In genomic region chrIII:7499421-7499902, ce11 we compare ENCODE assay signal across 5 worm cellular contexts.
TF ChIP-seq lines count a peak whose summit lies in the region.

Gene C07H6.9, minus strand, starts transcription at chrIII:7499471.
Gene sap-140, plus strand, starts transcription at chrIII:7499738.

TF ChIP-seq in whole organism, L1 larva, 84 proteins besides CTCF, POLR2A, EP300 and RAD21 (continues in another document):
- peak; percentile 46 for TF ChIP-seq irx-1 (tag; optimal IDR thresholded peaks at IDR 0.05; lab: Kevin White, UChicago)
- TF ChIP-seq nhr-237 (tag; optimal IDR thresholded peaks at IDR 0.05; lab: Kevin White, UChicago) = peak; percentile 54
- TF ChIP-seq ceh-63 (GFP tag; optimal IDR thresholded peaks at IDR 0.05; lab: Kevin White, UChicago) = no peak
- TF ChIP-seq nhr-85 (tag; lab: Kevin White, UChicago) = peak; percentile 93
- no peak for TF ChIP-seq unc-98 (GFP tag; IDR thresholded peaks at IDR 0.05; lab: Robert Waterston, UW)
- TF ChIP-seq snu-23 (GFP tag; optimal IDR thresholded peaks at IDR 0.05; lab: Kevin White, UChicago) = peak; percentile 88
- TF ChIP-seq elt-3 (tag; optimal IDR thresholded peaks at IDR 0.05; lab: Kevin White, UChicago) = peak in 3 of 6 experiments; percentile 16 to 80 (median 20)
- TF ChIP-seq C16A3.4 (tag; optimal IDR thresholded peaks at IDR 0.05; lab: Kevin White, UChicago) = peak; percentile 80
- TF ChIP-seq aly-2 (tag; optimal IDR thresholded peaks at IDR 0.05; lab: Kevin White, UChicago) = peak; percentile 6
- peak; percentile 94 for TF ChIP-seq unc-130 (tag; optimal IDR thresholded peaks at IDR 0.05; lab: Kevin White, UChicago)
- peak; percentile 71 for TF ChIP-seq isw-1 (GFP tag; IDR thresholded peaks at IDR 0.05; lab: Robert Waterston, UW)
- TF ChIP-seq nhr-84 (tag; optimal IDR thresholded peaks at IDR 0.05; lab: Kevin White, UChicago) = no peak
- peak; percentile 84 for TF ChIP-seq blmp-1 (tag; optimal IDR thresholded peaks at IDR 0.05; lab: Kevin White, UChicago)
- TF ChIP-seq pax-3 (tag; optimal IDR thresholded peaks at IDR 0.05; lab: Kevin White, UChicago) = no peak
- TF ChIP-seq mep-1 (tag; optimal IDR thresholded peaks at IDR 0.05; lab: Kevin White, UChicago) = peak; percentile 97
- peak; percentile 47 for TF ChIP-seq jun-1 (tag; optimal IDR thresholded peaks at IDR 0.05; lab: Kevin White, UChicago)
- TF ChIP-seq efl-1 (optimal IDR thresholded peaks at IDR 0.05; lab: Kevin White, UChicago) = peak; percentile 84 to 94
- peak; percentile 92 to 99 for TF ChIP-seq efl-1 (GFP tag; optimal IDR thresholded peaks at IDR 0.05 in 1 of 2; lab: Kevin White, UChicago)

TF ChIP-seq in whole organism, L3 larva, 47 proteins besides CTCF, POLR2A, EP300 and RAD21 (continues in another document):
- TF ChIP-seq hmg-11 (tag; optimal IDR thresholded peaks at IDR 0.05; lab: Kevin White, UChicago) = peak; percentile 73
- no peak for TF ChIP-seq nhr-67 (tag; optimal IDR thresholded peaks at IDR 0.05; lab: Kevin White, UChicago)
- no peak for TF ChIP-seq fkh-2 (tag; optimal IDR thresholded peaks at IDR 0.05; lab: Kevin White, UChicago)
- peak; percentile 88 for TF ChIP-seq pha-4 (tag; optimal IDR thresholded peaks at IDR 0.05; lab: Kevin White, UChicago)
- no peak for TF ChIP-seq nhr-28 (tag; optimal IDR thresholded peaks at IDR 0.05; lab: Kevin White, UChicago)
- no peak for TF ChIP-seq daf-12 (tag; optimal IDR thresholded peaks at IDR 0.05; lab: Kevin White, UChicago)
- TF ChIP-seq fkh-10 (GFP tag; optimal IDR thresholded peaks at IDR 0.05; lab: Kevin White, UChicago) = no peak
- TF ChIP-seq nhr-76 (tag; optimal IDR thresholded peaks at IDR 0.05; lab: Kevin White, UChicago) = no peak
- no peak for TF ChIP-seq unc-39 (tag; optimal IDR thresholded peaks at IDR 0.05; lab: Kevin White, UChicago)
- TF ChIP-seq ceh-9 (tag; optimal IDR thresholded peaks at IDR 0.05; lab: Kevin White, UChicago) = no peak
- peak; percentile 6 for TF ChIP-seq skn-1 (tag; optimal IDR thresholded peaks at IDR 0.05; lab: Kevin White, UChicago)
- peak; percentile 88 for TF ChIP-seq lin-15B (tag; optimal IDR thresholded peaks at IDR 0.05; lab: Kevin White, UChicago)
- no peak for TF ChIP-seq mml-1 (tag; optimal IDR thresholded peaks at IDR 0.05; lab: Kevin White, UChicago)
- TF ChIP-seq lsy-12 (tag; optimal IDR thresholded peaks at IDR 0.05; lab: Kevin White, UChicago) = peak; percentile 16
- peak; percentile 36 for TF ChIP-seq elt-2 (tag; optimal IDR thresholded peaks at IDR 0.05; lab: Kevin White, UChicago)
- no peak for TF ChIP-seq ztf-11 (tag; optimal IDR thresholded peaks at IDR 0.05; lab: Kevin White, UChicago)
- no peak for TF ChIP-seq sea-2 (GFP tag; optimal IDR thresholded peaks at IDR 0.05; lab: Kevin White, UChicago)
- peak; percentile 8 for TF ChIP-seq ZK546.5 (tag; optimal IDR thresholded peaks at IDR 0.05; lab: Kevin White, UChicago)
- TF ChIP-seq zag-1 (tag; optimal IDR thresholded peaks at IDR 0.05; lab: Kevin White, UChicago) = no peak
- TF ChIP-seq eor-1 (tag; optimal IDR thresholded peaks at IDR 0.05; lab: Kevin White, UChicago) = no peak

TF ChIP-seq in whole organism, early embryonic, 17 proteins besides CTCF, POLR2A, EP300 and RAD21:
- TF ChIP-seq sea-1 (GFP tag; conservative IDR thresholded peaks at IDR 0.05; lab: Robert Waterston, UW) (no peak), F13C5.2 (tag; optimal IDR thresholded peaks at IDR 0.05; lab: Kevin White, UChicago) (peak; percentile 51), flt-1 (GFP tag; IDR thresholded peaks at IDR 0.05; lab: Robert Waterston, UW) (no peak), hnd-1 (tag; optimal IDR thresholded peaks at IDR 0.05; lab: Kevin White, UChicago) (no peak)

TF ChIP-seq in whole organism, midembryonic, 9 proteins besides CTCF, POLR2A, EP300 and RAD21:
- TF ChIP-seq cog-1 (tag; optimal IDR thresholded peaks at IDR 0.05; lab: Kevin White, UChicago) = peak; percentile 17
- no peak for TF ChIP-seq ztf-29 (GFP tag; IDR thresholded peaks at IDR 0.05; lab: Robert Waterston, UW)
- peak; percentile 13 for TF ChIP-seq med-1 (GFP tag; optimal IDR thresholded peaks at IDR 0.05; lab: Kevin White, UChicago; ENCODE audit: insufficient read depth)
- TF ChIP-seq ztf-23 (GFP tag; IDR thresholded peaks at IDR 0.05; lab: Robert Waterston, UW) = no peak
- no peak for TF ChIP-seq klf-2 (GFP tag; conservative IDR thresholded peaks at IDR 0.05; lab: Robert Waterston, UW)
TF ChIP-seq in whole organism, midembryonic: peak in this region for 2.

TF ChIP-seq in whole organism, young adult, 124 proteins besides CTCF, POLR2A, EP300 and RAD21 (continues in another document):
- TF ChIP-seq pbrm-1 (GFP tag; IDR thresholded peaks at IDR 0.05; lab: Robert Waterston, UW) (peak; percentile 64; the same call in 1 of the 2 replicates), him-1 (tag; optimal IDR thresholded peaks at IDR 0.05; lab: Kevin White, UChicago) (no peak), atf-7 (tag; optimal IDR thresholded peaks at IDR 0.05; lab: Kevin White, UChicago) (peak; percentile 1), ceh-79 (tag; optimal IDR thresholded peaks at IDR 0.05; lab: Kevin White, UChicago) (no peak), aptf-3 (GFP tag; IDR thresholded peaks at IDR 0.05; lab: Robert Waterston, UW) (no peak), lir-1 (GFP tag; conservative IDR thresholded peaks at IDR 0.05; lab: Robert Waterston, UW) (no peak), D2030.7 (GFP tag; IDR thresholded peaks at IDR 0.05; lab: Robert Waterston, UW) (peak; percentile 67), F22D6.2 (tag; optimal IDR thresholded peaks at IDR 0.05; lab: Kevin White, UChicago) (no peak), repo-1 (tag; optimal IDR thresholded peaks at IDR 0.05; lab: Kevin White, UChicago) (peak; percentile 22), F55B11.4 (tag; optimal IDR thresholded peaks at IDR 0.05; lab: Kevin White, UChicago; ENCODE audit: borderline replicate concordance, insufficient read depth) (no peak), K11D2.4 (GFP tag; IDR thresholded peaks at IDR 0.05; lab: Robert Waterston, UW) (peak; percentile 11; the same call in 1 of the 2 replicates), lin-40 (tag; optimal IDR thresholded peaks at IDR 0.05; lab: Kevin White, UChicago) (peak; percentile 77), mel-28 (tag; optimal IDR thresholded peaks at IDR 0.05; lab: Kevin White, UChicago; ENCODE audit: borderline replicate concordance) (no peak), ceh-91 (GFP tag; IDR thresholded peaks at IDR 0.05; lab: Robert Waterston, UW) (peak; percentile 53), nfyb-1 (GFP tag; IDR thresholded peaks at IDR 0.05; lab: Robert Waterston, UW) (peak; percentile 57; the same call in 1 of the 2 replicates), egl-44 (GFP tag; IDR thresholded peaks at IDR 0.05; lab: Robert Waterston, UW) (no peak), Y53F4B.3 (GFP tag; IDR thresholded peaks at IDR 0.05; lab: Robert Waterston, UW) (no peak), F33H1.4 (GFP tag; IDR thresholded peaks at IDR 0.05; lab: Robert Waterston, UW) (peak; percentile 66), attf-6 (GFP tag; IDR thresholded peaks at IDR 0.05; lab: Robert Waterston, UW) (no peak), lsl-1 (GFP tag; optimal IDR thresholded peaks at IDR 0.05; lab: Kevin White, UChicago) (peak; percentile 65), dpl-1 (GFP tag; optimal IDR thresholded peaks at IDR 0.05; lab: Kevin White, UChicago) (peak; percentile 96), efl-1 (GFP tag; optimal IDR thresholded peaks at IDR 0.05; lab: Kevin White, UChicago) (peak; percentile 84), nfya-1 (tag; optimal IDR thresholded peaks at IDR 0.05; lab: Kevin White, UChicago; ENCODE audit: borderline replicate concordance, insufficient read depth) (no peak), tbp1 (GFP tag; optimal IDR thresholded peaks at IDR 0.05; lab: Kevin White, UChicago) (peak; percentile 53), dox-1 (GFP tag; IDR thresholded peaks at IDR 0.05; lab: Robert Waterston, UW) (peak; percentile 83), lsy-27 (tag; optimal IDR thresholded peaks at IDR 0.05; lab: Kevin White, UChicago; ENCODE audit: borderline replicate concordance, insufficient read depth) (no peak), tlf-1 (GFP tag; optimal IDR thresholded peaks at IDR 0.05; lab: Kevin White, UChicago) (peak; percentile 62), hmg-1.2 (GFP tag; IDR thresholded peaks at IDR 0.05; lab: Robert Waterston, UW) (peak; percentile 48), Y67H2A.10 (GFP tag; conservative IDR thresholded peaks at IDR 0.05; lab: Robert Waterston, UW) (no peak), mes-4 (tag; optimal IDR thresholded peaks at IDR 0.05; lab: Kevin White, UChicago) (no peak), cebp-2 (GFP tag; IDR thresholded peaks at IDR 0.05; lab: Robert Waterston, UW) (no peak), snpc-1.1 (tag; optimal IDR thresholded peaks at IDR 0.05; lab: Kevin White, UChicago; ENCODE audit: insufficient read depth) (peak; percentile 18), let-607 (tag; optimal IDR thresholded peaks at IDR 0.05; lab: Kevin White, UChicago) (peak in 1 of 2 experiments; percentile 14), rcor-1 (GFP tag; IDR thresholded peaks at IDR 0.05; lab: Robert Waterston, UW) (0 out of 2 replicates have a peak, but pooled peaks have one; percentile 20), snpc-4 (GFP tag; optimal IDR thresholded peaks at IDR 0.05; lab: Kevin White, UChicago) (no peak), snpc-4 (tag; optimal IDR thresholded peaks at IDR 0.05; lab: Kevin White, UChicago) (peak in 2 of 4 experiments; percentile 30 to 67), B0336.3 (GFP tag; IDR thresholded peaks at IDR 0.05; lab: Robert Waterston, UW) (peak; percentile 38; the same call in 1 of the 2 replicates), lin-54 (GFP tag; optimal IDR thresholded peaks at IDR 0.05; lab: Kevin White, UChicago) (peak; percentile 90), ekl-4 (GFP tag; IDR thresholded peaks at IDR 0.05; lab: Robert Waterston, UW) (peak; percentile 62; the same call in 1 of the 2 replicates), snpc-3.4 (tag; optimal IDR thresholded peaks at IDR 0.05; lab: Kevin White, UChicago) (peak; percentile 51), ceh-27 (GFP tag; optimal IDR thresholded peaks at IDR 0.05; lab: Kevin White, UChicago) (no peak), ztf-18 (tag; optimal IDR thresholded peaks at IDR 0.05; lab: Kevin White, UChicago) (peak; percentile 95), mcd-1 (GFP tag; IDR thresholded peaks at IDR 0.05; lab: Robert Waterston, UW) (peak; percentile 79), lin-35 (GFP tag; optimal IDR thresholded peaks at IDR 0.05; lab: Kevin White, UChicago) (peak in 2 of 3 experiments; percentile 84 to 92), cebp-1 (GFP tag; IDR thresholded peaks at IDR 0.05; lab: Robert Waterston, UW) (no peak), cebp-1 (tag; optimal IDR thresholded peaks at IDR 0.05; lab: Kevin White, UChicago) (peak; percentile 75), F39B2.1 (GFP tag; IDR thresholded peaks at IDR 0.05; lab: Robert Waterston, UW) (no peak), C17E4.6 (GFP tag; IDR thresholded peaks at IDR 0.05; lab: Robert Waterston, UW) (no peak)

Comparison
In these comparisons a context has a peak if more than half of its experiments do, and no peak if none do; other contexts are left out.
1. Of the 8 proteins assayed by ChIP-seq in both whole organism, young adult and whole organism, L1 larva: peak only in whole organism, young adult: none; only in whole organism, L1 larva: nhr-90 and unc-130; in both: dpl-1, efl-1 and lin-35; in neither: 2; mixed calls (peak in some experiments, not most) for 1.